Worm (Caenorhabditis elegans): ENCODE results near the gene Y50D4A.10.

DNA sequence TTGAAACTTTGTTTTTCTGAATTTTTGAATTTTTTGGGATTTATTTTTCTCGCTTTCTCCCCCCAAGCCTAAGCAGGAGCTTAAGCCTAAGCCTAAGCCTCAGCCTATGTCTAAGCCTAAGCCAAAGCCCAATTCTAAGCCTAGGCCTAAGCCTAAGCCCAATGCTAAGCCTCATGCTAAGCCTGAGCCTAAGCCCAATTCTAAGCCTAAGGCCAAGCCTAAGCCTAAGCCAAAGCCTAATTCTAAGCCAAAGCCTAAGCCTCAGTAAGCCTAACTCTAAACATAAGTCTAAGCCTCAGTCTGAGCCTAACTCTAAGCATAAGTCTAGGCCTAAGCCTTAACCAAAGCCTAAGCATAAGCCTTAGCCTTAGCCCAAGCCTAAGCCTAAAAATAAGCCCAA is 22.1 kb upstream of the Y50D4A.10 start:
- 0 out of 2 replicates have a peak, but pooled peaks have one; percentile 33 for TF ChIP-seq klf-2 (GFP tag; conservative IDR thresholded peaks at IDR 0.05)
- TF ChIP-seq ztf-29 (GFP tag; IDR thresholded peaks at IDR 0.05) = no peak
- no peak for TF ChIP-seq med-1 (GFP tag; optimal IDR thresholded peaks at IDR 0.05; ENCODE audit: insufficient read depth)
- TF ChIP-seq flt-1 (GFP tag; IDR thresholded peaks at IDR 0.05) = no peak
- TF ChIP-seq ztf-23 (GFP tag; IDR thresholded peaks at IDR 0.05) = no peak

Data from whole organism, midembryonic.